Fruit fly (Drosophila melanogaster): ENCODE measurements around the gene CG34302.

CG34302 gene

DNA sequence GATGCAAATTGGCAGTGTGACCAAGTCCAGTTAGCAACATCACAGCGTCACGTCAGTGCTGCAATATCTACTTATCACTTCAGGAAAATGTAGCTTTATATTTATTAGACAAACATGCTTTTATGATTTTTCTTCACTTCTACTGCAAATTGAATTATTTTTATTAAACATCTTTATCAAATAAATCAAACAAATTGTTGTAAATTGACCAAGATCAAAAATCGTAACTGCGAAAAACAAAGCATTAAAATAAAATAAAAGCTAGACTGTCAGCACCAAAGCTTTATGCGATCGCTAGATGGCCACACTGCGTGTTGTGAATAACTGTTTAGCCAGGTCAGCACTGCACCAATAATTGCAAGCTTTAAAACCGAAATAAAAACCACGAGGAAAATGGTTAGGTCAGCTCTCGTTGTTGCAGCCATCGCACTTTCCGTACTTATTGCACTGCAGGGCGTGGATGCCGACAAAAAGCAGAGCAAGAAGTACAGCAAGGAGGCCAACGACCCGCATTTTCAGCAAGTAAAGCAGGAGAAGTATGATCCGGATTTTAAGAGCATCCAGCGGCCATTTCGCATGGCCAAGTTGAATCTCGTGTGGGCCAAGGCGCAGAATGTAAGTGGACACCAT lies 32.3 kb downstream of the CG34302 start, which contains the start of the genes CG12945 and CG8507 (continued):
- no peak for TF ChIP-seq ranshi (GFP tag; IDR thresholded peaks at IDR 0.05)
- peak; percentile 25 for TF ChIP-seq zen (tag; optimal IDR thresholded peaks at IDR 0.05)
- TF ChIP-seq CG42726 (GFP tag; IDR thresholded peaks at IDR 0.05; ENCODE audit: partially characterized antibody), result no peak
- TF ChIP-seq YL-1 (GFP tag; optimal IDR thresholded peaks at IDR 0.05), result peak; percentile 47
- no peak for TF ChIP-seq H15 (GFP tag; IDR thresholded peaks at IDR 0.05)
- TF ChIP-seq CG8388 (GFP tag; optimal IDR thresholded peaks at IDR 0.05), result no peak
- no peak; the same call in 1 of the 2 replicates for TF ChIP-seq Atf6 (GFP tag; IDR thresholded peaks at IDR 0.05)
- 0 out of 2 replicates have a peak, but pooled peaks have one; percentile 17 for TF ChIP-seq CG14441 (GFP tag; IDR thresholded peaks at IDR 0.05)
- TF ChIP-seq CG17568 (GFP tag; optimal IDR thresholded peaks at IDR 0.05), result no peak
- TF ChIP-seq ems (GFP tag; optimal IDR thresholded peaks at IDR 0.05), result peak; percentile 1
- peak; percentile 37; the same call in 1 of the 2 replicates for TF ChIP-seq al (GFP tag; IDR thresholded peaks at IDR 0.05)
- TF ChIP-seq zen2 (GFP tag; IDR thresholded peaks at IDR 0.05; ENCODE audit: partially characterized antibody), result no peak
- no peak for TF ChIP-seq peb (GFP tag; IDR thresholded peaks at IDR 0.05)
- no peak for TF ChIP-seq CG4360 (GFP tag; IDR thresholded peaks at IDR 0.05)
- TF ChIP-seq CG5953 (GFP tag; IDR thresholded peaks at IDR 0.05), result no peak
- no peak for TF ChIP-seq Stat92E (GFP tag; optimal IDR thresholded peaks at IDR 0.05)
- no peak for TF ChIP-seq ewg (GFP tag; optimal IDR thresholded peaks at IDR 0.05)
- TF ChIP-seq Ptx1 (GFP tag; IDR thresholded peaks at IDR 0.05), result peak; percentile 44
- peak; percentile 16 for TF ChIP-seq CG9609 (GFP tag; optimal IDR thresholded peaks at IDR 0.05)
- TF ChIP-seq MBD-R2 (GFP tag; IDR thresholded peaks at IDR 0.05), result peak; percentile 75
- peak; percentile 29; the same call in 1 of the 2 replicates for TF ChIP-seq CG9215 (GFP tag; IDR thresholded peaks at IDR 0.05)
- TF ChIP-seq NfI (GFP tag; optimal IDR thresholded peaks at IDR 0.05), result peak; percentile 41
- peak; percentile 52 for TF ChIP-seq Meics (GFP tag; optimal IDR thresholded peaks at IDR 0.05)
- TF ChIP-seq CG7963 (GFP tag; IDR thresholded peaks at IDR 0.05; ENCODE audit: partially characterized antibody), result no peak
- TF ChIP-seq CG12659 (GFP tag; optimal IDR thresholded peaks at IDR 0.05), result peak; percentile 68
- TF ChIP-seq hth (optimal IDR thresholded peaks at IDR 0.05), result no peak
- peak; percentile 68 for TF ChIP-seq Xbp1 (GFP tag; optimal IDR thresholded peaks at IDR 0.05)
- TF ChIP-seq CG3281 (GFP tag; optimal IDR thresholded peaks at IDR 0.05), result peak; percentile 17
- TF ChIP-seq CG2116 (GFP tag; optimal IDR thresholded peaks at IDR 0.05), result peak; percentile 59
- peak; percentile 63 for TF ChIP-seq lilli (GFP tag; optimal IDR thresholded peaks at IDR 0.05)
- TF ChIP-seq twi (tag; optimal IDR thresholded peaks at IDR 0.05), result no peak
- TF ChIP-seq CG16815 (GFP tag; optimal IDR thresholded peaks at IDR 0.05), result peak; percentile 11
- no peak for TF ChIP-seq HLH3B (GFP tag; IDR thresholded peaks at IDR 0.05)
- no peak for TF ChIP-seq CG6813 (GFP tag; optimal IDR thresholded peaks at IDR 0.05)
- TF ChIP-seq CG6654 (GFP tag; optimal IDR thresholded peaks at IDR 0.05), result no peak
- no peak for TF ChIP-seq CG7839 (tag; optimal IDR thresholded peaks at IDR 0.05)
- no peak for TF ChIP-seq z (GFP tag; IDR thresholded peaks at IDR 0.05)
- no peak for TF ChIP-seq dmrt99B (tag; optimal IDR thresholded peaks at IDR 0.05)
- peak; percentile 32 for TF ChIP-seq Dp (GFP tag; optimal IDR thresholded peaks at IDR 0.05)
- TF ChIP-seq PHDP (tag; optimal IDR thresholded peaks at IDR 0.05), result peak; percentile 48
- no peak for TF ChIP-seq Asciz (GFP tag; optimal IDR thresholded peaks at IDR 0.05)
- TF ChIP-seq Sin3A (optimal IDR thresholded peaks at IDR 0.05), result peak; percentile 85
- peak; percentile 48 for TF ChIP-seq CG15696 (tag; optimal IDR thresholded peaks at IDR 0.05)
- peak; percentile 39 for TF ChIP-seq Mad (GFP tag; optimal IDR thresholded peaks at IDR 0.05)
- no peak for TF ChIP-seq CG18764 (GFP tag; optimal IDR thresholded peaks at IDR 0.05)
- TF ChIP-seq Max (GFP tag; optimal IDR thresholded peaks at IDR 0.05), result peak; percentile 63
- TF ChIP-seq CG11723 (GFP tag; optimal IDR thresholded peaks at IDR 0.05), result no peak
- TF ChIP-seq bab2 (GFP tag; optimal IDR thresholded peaks at IDR 0.05), result no peak
- TF ChIP-seq CG12391 (tag; optimal IDR thresholded peaks at IDR 0.05), result peak; percentile 62
- peak; percentile 62 for TF ChIP-seq CG9817 (tag; optimal IDR thresholded peaks at IDR 0.05)

Measured in whole organism, embryonic.